Worm (Caenorhabditis elegans): ENCODE data around the gene lgc-14.

lgc-14 gene

DNA sequence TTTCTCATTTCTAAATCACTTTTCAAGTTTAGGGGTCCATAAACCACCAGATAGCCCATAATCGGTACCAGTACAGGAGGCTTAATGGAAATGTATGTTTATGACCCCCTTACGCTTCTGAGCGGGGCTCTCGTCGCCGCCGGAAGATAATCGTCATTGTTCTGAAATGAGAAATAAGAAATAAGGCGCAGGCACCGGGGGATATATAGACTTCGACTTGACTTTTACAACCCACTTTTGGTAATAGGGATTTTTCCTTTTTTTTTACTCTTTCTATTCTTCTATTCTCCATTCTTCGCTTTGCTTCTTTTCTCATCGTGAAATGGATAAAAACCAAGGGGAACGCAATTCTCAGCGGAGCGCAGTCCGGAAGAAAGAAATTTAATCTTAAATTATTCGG lies 16.1 kb upstream of the lgc-14 start:
- TF ChIP-seq lim-6 (tag; optimal IDR thresholded peaks at IDR 0.05), result no peak
- TF ChIP-seq K09A11.1 (tag; optimal IDR thresholded peaks at IDR 0.05; ENCODE audit: insufficient read depth), result no peak
- TF ChIP-seq ceh-30 (tag; optimal IDR thresholded peaks at IDR 0.05), result no peak
- TF ChIP-seq odd-2 (tag; optimal IDR thresholded peaks at IDR 0.05), result no peak
- no peak for TF ChIP-seq hlh-15 (tag; optimal IDR thresholded peaks at IDR 0.05)
- no peak for TF ChIP-seq sox-2 (GFP tag; IDR thresholded peaks at IDR 0.05)
- TF ChIP-seq ceh-48 (tag; optimal IDR thresholded peaks at IDR 0.05), result no peak
- no peak for TF ChIP-seq ceh-14 (tag; optimal IDR thresholded peaks at IDR 0.05)

DNA sequence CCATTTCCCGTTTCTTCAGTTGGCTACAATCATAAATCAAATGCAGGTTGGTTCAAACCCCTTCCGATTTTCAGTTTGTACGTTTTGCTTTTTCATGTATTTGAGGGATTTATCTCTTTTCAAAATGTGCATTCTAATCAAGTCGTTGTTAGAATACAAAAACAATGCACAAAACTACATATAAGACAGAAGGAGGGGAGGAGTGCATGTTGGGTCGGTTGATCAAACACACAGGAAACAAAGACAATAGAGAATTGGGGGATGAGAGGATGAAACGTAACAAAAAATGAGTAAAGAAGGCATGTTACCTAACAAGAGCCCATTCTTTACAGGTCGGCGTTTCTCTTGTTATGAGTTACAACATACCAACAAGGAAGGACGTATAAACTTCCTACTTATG lies 13.3 kb upstream of the lgc-14 start:
- TF ChIP-seq unc-3 (GFP tag; conservative IDR thresholded peaks at IDR 0.05) (no peak), unc-3 (tag; optimal IDR thresholded peaks at IDR 0.05) (no peak), nhr-11 (tag; optimal IDR thresholded peaks at IDR 0.05) (no peak), rnt-1 (tag; optimal IDR thresholded peaks at IDR 0.05) (no peak), tbx-7 (tag; optimal IDR thresholded peaks at IDR 0.05) (no peak), nhr-232 (tag; optimal IDR thresholded peaks at IDR 0.05) (no peak), sdc-2 (tag; optimal IDR thresholded peaks at IDR 0.05) (no peak), sox-4 (tag; optimal IDR thresholded peaks at IDR 0.05) (no peak), tbx-2 (tag; optimal IDR thresholded peaks at IDR 0.05) (no peak), nfya-1 (tag; optimal IDR thresholded peaks at IDR 0.05) (no peak), fkh-10 (GFP tag; optimal IDR thresholded peaks at IDR 0.05) (no peak), pax-1 (tag; optimal IDR thresholded peaks at IDR 0.05) (no peak), pha-4 (tag; optimal IDR thresholded peaks at IDR 0.05) (no peak), ceh-6 (GFP tag; optimal IDR thresholded peaks at IDR 0.05) (no peak), ceh-9 (tag; optimal IDR thresholded peaks at IDR 0.05) (no peak), hlh-6 (tag; optimal IDR thresholded peaks at IDR 0.05) (no peak), fkh-6 (tag; optimal IDR thresholded peaks at IDR 0.05) (no peak), ceh-22 (tag; optimal IDR thresholded peaks at IDR 0.05) (no peak), pqm-1 (tag; optimal IDR thresholded peaks at IDR 0.05) (no peak), eyg-1 (tag; optimal IDR thresholded peaks at IDR 0.05) (no peak)

DNA sequence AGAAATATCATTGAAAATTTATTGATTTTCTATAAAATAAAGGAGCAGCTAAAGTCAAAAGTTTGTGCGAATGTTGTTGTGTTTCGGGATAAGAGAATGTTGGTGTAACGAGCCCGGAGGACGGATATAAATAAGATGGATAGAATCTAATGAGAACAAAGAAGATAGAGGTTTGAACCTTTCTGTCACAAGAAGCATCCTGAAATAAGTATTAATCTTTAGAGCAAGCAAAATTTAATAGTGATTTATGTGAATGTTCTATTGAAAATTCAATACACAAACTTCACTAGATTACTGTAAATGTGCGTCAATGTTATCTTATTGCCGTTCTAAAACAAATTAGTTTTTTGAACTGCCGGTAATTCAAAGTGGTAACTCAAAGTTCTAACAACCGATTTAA lies 7.6 kb upstream of the lgc-14 start, which contains the start of gene W03G11.3:
Gene W03G11.3, minus strand, starts transcription at position 101 of the 400 bp plus-strand sequence.
- no peak for TF ChIP-seq che-1 (tag; optimal IDR thresholded peaks at IDR 0.05)
- TF ChIP-seq unc-3 (GFP tag; conservative IDR thresholded peaks at IDR 0.05), result no peak
- no peak for TF ChIP-seq unc-3 (tag; optimal IDR thresholded peaks at IDR 0.05)
- no peak for TF ChIP-seq ceh-18 (tag; optimal IDR thresholded peaks at IDR 0.05)
- no peak for TF ChIP-seq pros-1 (tag; optimal IDR thresholded peaks at IDR 0.05)
- TF ChIP-seq tbx-7 (tag; optimal IDR thresholded peaks at IDR 0.05), result no peak
- no peak for TF ChIP-seq ceh-24 (tag; optimal IDR thresholded peaks at IDR 0.05)
- TF ChIP-seq zip-5 (tag; optimal IDR thresholded peaks at IDR 0.05), result no peak
- no peak for TF ChIP-seq npax-4 (tag; optimal IDR thresholded peaks at IDR 0.05)
- TF ChIP-seq ttx-3 (tag; optimal IDR thresholded peaks at IDR 0.05), result no peak
- no peak for TF ChIP-seq ref-2 (tag; optimal IDR thresholded peaks at IDR 0.05)
- TF ChIP-seq ceh-19 (GFP tag; optimal IDR thresholded peaks at IDR 0.05), result no peak
- no peak for TF ChIP-seq rnt-1 (tag; optimal IDR thresholded peaks at IDR 0.05)
- no peak for TF ChIP-seq odd-2 (tag; optimal IDR thresholded peaks at IDR 0.05)
- TF ChIP-seq dmd-4 (tag; optimal IDR thresholded peaks at IDR 0.05; ENCODE audit: borderline replicate concordance), result no peak
- TF ChIP-seq unc-86 (tag; optimal IDR thresholded peaks at IDR 0.05), result no peak
- TF ChIP-seq eyg-1 (tag; optimal IDR thresholded peaks at IDR 0.05), result no peak
- TF ChIP-seq ceh-2 (tag; optimal IDR thresholded peaks at IDR 0.05), result no peak
- TF ChIP-seq gmeb-2 (tag; optimal IDR thresholded peaks at IDR 0.05), result no peak
